Worm (Caenorhabditis elegans) whole organism, mixed stage, embryonic: ENCODE results near the gene F20D6.15.

Experiments used
- elt-3 ChIP-seq: fragments of 150-350 bp; optimal IDR thresholded peaks from 2 replicates; lab custom pipeline; 2014; ENCODE audit warnings: missing biosample characterization, missing genetic modification characterization
- lin-13 ChIP-seq: fragments of 150-350 bp; optimal IDR thresholded peaks from 2 replicates; lab custom pipeline; 2014; ENCODE audit warnings: missing biosample characterization, missing genetic modification characterization
- lsy-2 ChIP-seq: fragments of 150-350 bp; optimal IDR thresholded peaks from 2 replicates; lab custom pipeline; 2014; ENCODE audit warnings: missing biosample characterization, missing genetic modification characterization
- nhr-2 ChIP-seq: fragments of 150-350 bp; optimal IDR thresholded peaks from 2 replicates; lab custom pipeline; 2014; ENCODE audit warnings: missing biosample characterization, missing genetic modification characterization
- nhr-28 ChIP-seq: fragments of 150-350 bp; optimal IDR thresholded peaks from 2 replicates; lab custom pipeline; 2014; ENCODE audit warnings: missing biosample characterization, missing genetic modification characterization
- unc-120 ChIP-seq: sonication (generic microtip); optimal IDR thresholded peaks from 2 replicates; lab custom pipeline; 2017; ENCODE audit warnings: missing genetic modification characterization, missing compliant biosample characterization; ENCODE audit not compliant: poor library complexity, severe bottlenecking
- ztf-11 ChIP-seq: fragments of 150-350 bp; optimal IDR thresholded peaks from 2 replicates; lab custom pipeline; 2014; ENCODE audit warnings: missing biosample characterization, missing genetic modification characterization

DNA sequence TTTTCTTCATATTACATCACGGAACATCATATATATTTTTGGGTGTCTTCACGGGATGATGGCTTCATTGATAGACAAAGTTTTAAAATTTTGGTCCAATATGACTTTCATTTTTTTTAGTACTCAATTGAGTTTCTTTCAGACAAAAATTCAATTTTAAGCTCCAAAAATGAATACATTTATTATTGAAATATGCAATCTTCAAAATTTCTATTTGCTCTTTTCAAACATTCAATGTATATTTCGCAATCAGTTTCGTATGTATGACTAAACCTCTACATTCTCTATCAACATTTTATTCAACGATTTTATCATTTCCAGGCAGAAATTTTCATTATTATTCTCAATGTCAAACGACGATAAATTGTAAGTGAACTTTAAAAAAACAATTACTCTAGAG is 4.9 kb downstream of the F20D6.15 start, which contains the start of gene srp-8:
- TF ChIP-seq ztf-11 (tag; lab: Kevin White, UChicago) (no peak), lin-13 (tag; lab: Kevin White, UChicago) (no peak), elt-3 (no peak), lsy-2 (tag; lab: Kevin White, UChicago) (no peak), nhr-2 (tag; lab: Kevin White, UChicago) (no peak), nhr-28 (tag; lab: Kevin White, UChicago) (no peak), unc-120 (tag; lab: Kevin White, UChicago) (no peak)
